Fruit fly (Drosophila melanogaster) whole organism, pupa: ENCODE measurements around the gene Hr38.

Source experiments
- CG14655 ChIP-seq: fragments of 200-800 bp; sonication (Bioruptor generic); optimal IDR thresholded peaks from 3 replicates; lab custom pipeline; 2017; ENCODE audit warnings: mild to moderate bottlenecking, missing biosample characterization, missing genetic modification reagents, missing genetic modification characterization
- CG34367 ChIP-seq: fragments of 200-800 bp; sonication (Bioruptor generic); optimal IDR thresholded peaks from 2 replicates; lab custom pipeline; 2018; ENCODE audit warnings: missing biosample characterization, mild to moderate bottlenecking, missing genetic modification characterization
- CG8159 ChIP-seq: fragments of 200-800 bp; sonication (Bioruptor generic); optimal IDR thresholded peaks from 3 replicates; lab custom pipeline; 2018; ENCODE audit warnings: missing biosample characterization, mild to moderate bottlenecking, missing genetic modification characterization, moderate library complexity
- EcR ChIP-seq: fragments of 200-800 bp; sonication (Bioruptor generic); optimal IDR thresholded peaks from 3 replicates; lab custom pipeline; 2019; ENCODE audit warnings: missing biosample characterization, missing genetic modification characterization, mild to moderate bottlenecking, moderate library complexity, missing genetic modification reagents
- Ets98B ChIP-seq: fragments of 200-800 bp; sonication (Bioruptor generic); IDR thresholded peaks from 2 replicates; pipeline ENCODE4 v1.3.6; 2022; ENCODE audit warnings: missing biosample characterization, missing genetic modification characterization
- Pif1A ChIP-seq: fragments of 200-800 bp; sonication (Bioruptor generic); optimal IDR thresholded peaks from 3 replicates; lab custom pipeline; 2016; ENCODE audit warnings: missing biosample characterization, missing genetic modification characterization
- Pif1B ChIP-seq: fragments of 200-800 bp; sonication (Bioruptor generic); optimal IDR thresholded peaks from 3 replicates; lab custom pipeline; 2016; ENCODE audit warnings: missing biosample characterization, missing genetic modification characterization
- rn ChIP-seq: fragments of 200-800 bp; sonication (Bioruptor generic); IDR thresholded peaks from 2 replicates; pipeline ENCODE4 v1.3.6; 2022; ENCODE audit warnings: missing biosample characterization, missing genetic modification characterization

Hr38 gene

DNA sequence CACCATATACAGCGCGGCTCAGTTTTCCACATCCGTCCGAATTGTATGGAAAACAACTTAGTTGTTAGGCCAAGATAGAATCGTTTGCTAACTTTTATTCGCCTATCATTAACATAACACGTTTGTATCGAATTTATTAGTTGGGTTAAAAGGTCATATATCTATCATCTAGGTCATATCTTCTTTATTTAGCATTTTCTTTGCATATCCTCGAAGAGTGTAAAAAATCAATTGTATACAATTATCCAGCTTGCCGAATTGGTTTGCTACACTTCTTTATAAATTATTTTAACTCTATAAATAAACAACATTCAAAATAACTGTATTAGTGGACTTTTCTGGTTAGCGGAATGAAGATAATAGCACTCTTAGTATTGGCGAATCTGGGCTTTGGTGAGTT, 80.2 kb downstream of the Hr38 start, which contains the start of gene CG17472:
Gene CG17472 (plus strand): TSS at position 301 of the 400 bp plus-strand sequence.
- TF ChIP-seq Pif1A (GFP tag; lab: Kevin White, UChicago) (no peak), CG34367 (tag; lab: Kevin White, UChicago) (no peak), Ets98B (GFP tag; lab: Robert Waterston, UW) (no peak), CG14655 (GFP tag; lab: Kevin White, UChicago) (no peak), Pif1B (GFP tag; lab: Kevin White, UChicago) (no peak), EcR (GFP tag; lab: Kevin White, UChicago) (no peak), CG8159 (tag; lab: Kevin White, UChicago) (no peak), rn (GFP tag; lab: Robert Waterston, UW) (no peak)
